Worm (Caenorhabditis elegans) whole organism, early embryonic: ENCODE results near the gene srlf-26.

Experiments
- B0310.2 ChIP-seq: sonication (generic microtip); optimal IDR thresholded peaks from 2 replicates; lab custom pipeline; 2016; ENCODE audit warnings: mild to moderate bottlenecking, missing genetic modification characterization, missing compliant biosample characterization
- F13C5.2 ChIP-seq: sonication (generic microtip); optimal IDR thresholded peaks from 2 replicates; lab custom pipeline; 2017; ENCODE audit warnings: mild to moderate bottlenecking, missing genetic modification characterization, inconsistent platforms, missing compliant biosample characterization
- aly-1 ChIP-seq: sonication (generic microtip); optimal IDR thresholded peaks from 2 replicates; lab custom pipeline; 2016; ENCODE audit warnings: missing genetic modification characterization, missing compliant biosample characterization
- ama-1 ChIP-seq: fragments of 150-350 bp; optimal IDR thresholded peaks from 2 replicates; lab custom pipeline; 2014
- ceh-13 ChIP-seq: fragments of 200-800 bp; sonication (Bioruptor generic); optimal IDR thresholded peaks from 2 replicates; lab custom pipeline; 2018; ENCODE audit warnings: mild to moderate bottlenecking, missing genetic modification characterization, missing compliant biosample characterization
- ceh-36 ChIP-seq: sonication (generic microtip); optimal IDR thresholded peaks from 2 replicates; lab custom pipeline; 2016; ENCODE audit warnings: missing genetic modification characterization, inconsistent platforms, missing compliant biosample characterization
- ets-7 ChIP-seq: sonication (generic microtip); optimal IDR thresholded peaks from 2 replicates; lab custom pipeline; 2016; ENCODE audit warnings: missing genotype, missing genetic modification characterization, missing compliant biosample characterization
- flt-1 ChIP-seq: fragments of 200-800 bp; sonication (Bioruptor generic); IDR thresholded peaks from 2 replicates; pipeline ENCODE4 v1.3.6; 2022; ENCODE audit warnings: missing genetic modification characterization, missing compliant biosample characterization
- hmbx-1 ChIP-seq: sonication (generic microtip); optimal IDR thresholded peaks from 2 replicates; lab custom pipeline; 2016; ENCODE audit warnings: mild to moderate bottlenecking, missing genetic modification characterization, missing compliant biosample characterization
- hmg-4 ChIP-seq: fragments of 200-800 bp; sonication (Bioruptor generic); optimal IDR thresholded peaks from 2 replicates; lab custom pipeline; 2018; ENCODE audit warnings: mild to moderate bottlenecking, missing genetic modification characterization, missing compliant biosample characterization
- hnd-1 ChIP-seq: sonication (generic microtip); optimal IDR thresholded peaks from 2 replicates; lab custom pipeline; 2016; ENCODE audit warnings: missing genetic modification characterization, missing compliant biosample characterization
- scrt-1 ChIP-seq: fragments of 200-800 bp; sonication (Bioruptor generic); IDR thresholded peaks from 2 replicates; pipeline ENCODE4 v1.3.6; 2022; ENCODE audit warnings: missing genetic modification characterization, missing compliant biosample characterization
- sea-1 ChIP-seq: fragments of 200-800 bp; sonication (Bioruptor generic); conservative IDR thresholded peaks from 2 replicates; pipeline ENCODE4 v1.3.6; 2022; ENCODE audit warnings: missing genetic modification characterization, missing compliant biosample characterization
- tbx-11 ChIP-seq: fragments of 200-800 bp; sonication (Bioruptor generic); IDR thresholded peaks from 2 replicates; pipeline ENCODE4 v1.3.6; 2022; ENCODE audit warnings: missing genetic modification characterization, missing compliant biosample characterization

ce11 chrIV:13682733-13683132, 4.0 kb downstream of the srlf-26 start:
- no peak for TF ChIP-seq ceh-13 (GFP tag; lab: Kevin White, UChicago)
- no peak for TF ChIP-seq scrt-1 (GFP tag; lab: Robert Waterston, UW)
- TF ChIP-seq F13C5.2 (tag; lab: Kevin White, UChicago), result no peak
- no peak for TF ChIP-seq flt-1 (GFP tag; lab: Robert Waterston, UW)
- TF ChIP-seq B0310.2 (tag; lab: Kevin White, UChicago), result no peak
- TF ChIP-seq hmbx-1 (tag; lab: Kevin White, UChicago), result no peak
- TF ChIP-seq hmg-4 (GFP tag; lab: Kevin White, UChicago), result no peak
- TF ChIP-seq sea-1, result no peak
- TF ChIP-seq ceh-36 (tag; lab: Kevin White, UChicago), result no peak
- TF ChIP-seq ama-1, result no peak
- no peak for TF ChIP-seq tbx-11 (GFP tag; lab: Robert Waterston, UW)
- no peak for TF ChIP-seq ets-7 (tag; lab: Kevin White, UChicago)
- no peak for TF ChIP-seq aly-1 (tag; lab: Kevin White, UChicago)
- TF ChIP-seq hnd-1, result no peak
